Fruit fly (Drosophila melanogaster): ENCODE results near the gene CG45099.
A peak's percentile ranks its signal among the peaks of the same experiment; 100 is the strongest.

The CG45099 gene

dm6 chr3R:22041625-22042282 lies 7.7 kb upstream of the CG45099 start, which contains the start of gene how:
how (plus strand) TSS chr3R:22042191.
- TF ChIP-seq CG11902 (GFP tag; optimal IDR thresholded peaks at IDR 0.05) (no peak), CG1621 (tag; optimal IDR thresholded peaks at IDR 0.05) (peak; percentile 15), topi (GFP tag; optimal IDR thresholded peaks at IDR 0.05) (peak; percentile 44), acj6 (GFP tag; optimal IDR thresholded peaks at IDR 0.05) (no peak), CG32006 (GFP tag; optimal IDR thresholded peaks at IDR 0.05) (peak; percentile 32), CG8319 (GFP tag; optimal IDR thresholded peaks at IDR 0.05) (no peak), CG8632 (GFP tag; optimal IDR thresholded peaks at IDR 0.05) (peak; percentile 44), dac (GFP tag; optimal IDR thresholded peaks at IDR 0.05) (no peak), achi (GFP tag; optimal IDR thresholded peaks at IDR 0.05) (no peak), CG6163 (GFP tag; IDR thresholded peaks at IDR 0.05) (peak; percentile 26; the same call in 1 of the 3 replicates), net (GFP tag; optimal IDR thresholded peaks at IDR 0.05) (no peak), CG10669 (GFP tag; optimal IDR thresholded peaks at IDR 0.05) (no peak), CG7368 (GFP tag; optimal IDR thresholded peaks at IDR 0.05) (no peak), Blimp-1 (GFP tag; optimal IDR thresholded peaks at IDR 0.05) (no peak), Sox14 (GFP tag; optimal IDR thresholded peaks at IDR 0.05) (peak; percentile 4), salr (GFP tag; optimal IDR thresholded peaks at IDR 0.05) (peak in 1 of 2 experiments; percentile 40), CG3032 (tag; optimal IDR thresholded peaks at IDR 0.05) (peak; percentile 11), Eip93F (GFP tag; optimal IDR thresholded peaks at IDR 0.05) (no peak), fkh (GFP tag; optimal IDR thresholded peaks at IDR 0.05) (peak; percentile 7), CG8119 (GFP tag; IDR thresholded peaks at IDR 0.05) (peak; percentile 36; the same call in 1 of the 3 replicates), Met (GFP tag; optimal IDR thresholded peaks at IDR 0.05) (peak; percentile 42), spab (GFP tag; optimal IDR thresholded peaks at IDR 0.05) (no peak), CG3919 (GFP tag; optimal IDR thresholded peaks at IDR 0.05) (peak; percentile 15), fd59A (GFP tag; optimal IDR thresholded peaks at IDR 0.05) (no peak), svp (GFP tag) (no peak), CG34406 (GFP tag; optimal IDR thresholded peaks at IDR 0.05) (peak; percentile 46), CG9139 (GFP tag; optimal IDR thresholded peaks at IDR 0.05) (no peak), fd85E (GFP tag; optimal IDR thresholded peaks at IDR 0.05) (no peak), CG6808 (GFP tag; optimal IDR thresholded peaks at IDR 0.05) (peak; percentile 20), Eip78C (GFP tag) (peak; percentile 78), eg (GFP tag; IDR thresholded peaks at IDR 0.05) (0 out of 3 replicates have a peak, but pooled peaks have one; percentile 24), Lpt (GFP tag; optimal IDR thresholded peaks at IDR 0.05) (peak; percentile 27), OdsH (GFP tag; optimal IDR thresholded peaks at IDR 0.05) (peak; percentile 13), CG31627 (GFP tag; optimal IDR thresholded peaks at IDR 0.05) (peak; percentile 41), cyc (GFP tag; optimal IDR thresholded peaks at IDR 0.05) (peak; percentile 36), CG6276 (GFP tag; optimal IDR thresholded peaks at IDR 0.05) (no peak), CG6854 (GFP tag; optimal IDR thresholded peaks at IDR 0.05) (peak; percentile 55), Hr38 (GFP tag; optimal IDR thresholded peaks at IDR 0.05) (no peak), Ets21C (GFP tag; optimal IDR thresholded peaks at IDR 0.05) (no peak), Gug (GFP tag; IDR thresholded peaks at IDR 0.05) (no peak), Sox15 (GFP tag; optimal IDR thresholded peaks at IDR 0.05) (peak; percentile 20), Eip75B (GFP tag; optimal IDR thresholded peaks at IDR 0.05) (peak; percentile 23), Smox (GFP tag; optimal IDR thresholded peaks at IDR 0.05) (no peak), vri (GFP tag; optimal IDR thresholded peaks at IDR 0.05) (no peak), CG15336 (GFP tag; IDR thresholded peaks at IDR 0.05) (peak; percentile 50), esn (GFP tag; optimal IDR thresholded peaks at IDR 0.05) (peak; percentile 43), Hr39 (GFP tag; optimal IDR thresholded peaks at IDR 0.05) (peak; percentile 45), CG4318 (GFP tag; optimal IDR thresholded peaks at IDR 0.05) (no peak), lz (GFP tag; optimal IDR thresholded peaks at IDR 0.05) (peak; percentile 41), CG11762 (GFP tag; optimal IDR thresholded peaks at IDR 0.05; ENCODE audit: insufficient read depth) (no peak), Hr4 (GFP tag; optimal IDR thresholded peaks at IDR 0.05) (peak; percentile 47), CG16779 (tag; optimal IDR thresholded peaks at IDR 0.05) (peak; percentile 10)
